Worm (Caenorhabditis elegans): ENCODE measurements around the gene Y37D8A.16.

DNA sequence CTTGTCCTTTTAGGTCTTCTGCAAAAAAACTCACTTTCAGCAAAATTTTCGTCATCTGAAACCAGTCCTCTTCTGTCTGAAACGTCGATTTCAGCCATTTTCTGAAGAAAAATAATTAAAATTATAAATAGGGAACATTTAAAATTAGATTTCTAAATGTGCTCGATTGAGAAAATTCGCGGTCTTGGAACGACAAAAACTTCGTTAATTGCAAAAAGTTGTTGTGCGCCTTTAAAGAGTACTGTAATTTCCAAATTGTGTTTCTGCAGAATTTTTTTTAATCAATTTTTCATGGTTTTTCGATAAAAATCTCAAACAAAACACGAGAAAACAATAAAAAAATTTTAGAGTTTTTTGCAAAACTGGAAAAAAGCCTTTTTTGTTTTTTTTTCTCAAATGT lies 48.4 kb upstream of the Y37D8A.16 start, which contains the start of gene ttm-1:
- no peak for TF ChIP-seq tab-1 (GFP tag; IDR thresholded peaks at IDR 0.05)
- no peak for TF ChIP-seq ref-1 (GFP tag; conservative IDR thresholded peaks at IDR 0.05)
- TF ChIP-seq cog-1 (tag; optimal IDR thresholded peaks at IDR 0.05) = no peak
- no peak for TF ChIP-seq klf-2 (GFP tag; conservative IDR thresholded peaks at IDR 0.05)
- TF ChIP-seq ztf-29 (GFP tag; IDR thresholded peaks at IDR 0.05) = no peak
- TF ChIP-seq flt-1 (GFP tag; IDR thresholded peaks at IDR 0.05) = no peak
- TF ChIP-seq med-1 (GFP tag; optimal IDR thresholded peaks at IDR 0.05; ENCODE audit: insufficient read depth) = no peak
- TF ChIP-seq ztf-23 (GFP tag; IDR thresholded peaks at IDR 0.05) = no peak
